Worm (Caenorhabditis elegans) whole organism, L4/young adult: ENCODE measurements around the gene chil-1.

Experiments
- W03F9.2 ChIP-seq: fragments of 150-350 bp; optimal IDR thresholded peaks from 2 replicates; lab custom pipeline; 2014; ENCODE audit warnings: missing biosample characterization, missing genetic modification characterization
- dao-5 ChIP-seq: sonication (generic microtip); optimal IDR thresholded peaks from 2 replicates; lab custom pipeline; 2016; ENCODE audit warnings: missing genotype, missing genetic modification characterization, moderate library complexity, missing compliant biosample characterization
- him-1 ChIP-seq: sonication (generic microtip); optimal IDR thresholded peaks from 2 replicates; lab custom pipeline; 2016; ENCODE audit warnings: missing genotype, missing genetic modification reagents, missing genetic modification characterization, missing compliant biosample characterization

- no peak for TF ChIP-seq W03F9.2
- TF ChIP-seq him-1 (tag; lab: Kevin White, UChicago), result no peak
- no peak for TF ChIP-seq dao-5 (tag; lab: Kevin White, UChicago)
Measured at ce11 chrII:9850945-9851344, 15.3 kb downstream of the chil-1 start, which contains the start of gene ZK938.10.
